Worm (Caenorhabditis elegans) whole organism, L2 larva: ENCODE measurements around the gene skr-4.

Experiments
- R02D3.7 ChIP-seq: fragments of 150-350 bp; optimal IDR thresholded peaks from 2 replicates; lab custom pipeline; 2014; ENCODE audit warnings: missing biosample characterization, missing genetic modification characterization
- elt-3 ChIP-seq: sonication (generic microtip); optimal IDR thresholded peaks from 2 replicates; lab custom pipeline; 2017; ENCODE audit warnings: missing biosample characterization, missing genetic modification characterization
- mdl-1 ChIP-seq, 2 experiments: fragments of 150-350 bp in 1 of 2; sonication (generic microtip) in 1 of 2; optimal IDR thresholded peaks; 2 replicates each; lab custom pipeline; 2017; ENCODE audit warnings: missing biosample characterization in 2 of 2, missing genetic modification characterization in 2 of 2
- skn-1 ChIP-seq: sonication (generic microtip); optimal IDR thresholded peaks from 2 replicates; lab custom pipeline; 2017; ENCODE audit warnings: missing biosample characterization, missing genetic modification characterization
- snpc-4 ChIP-seq: fragments of 150-350 bp; optimal IDR thresholded peaks from 2 replicates; lab custom pipeline; 2014; ENCODE audit warnings: missing biosample characterization, missing genetic modification characterization

- TF ChIP-seq snpc-4 (tag; lab: Kevin White, UChicago) (no peak), elt-3 (no peak), skn-1 (tag; lab: Kevin White, UChicago) (no peak), R02D3.7 (tag; lab: Kevin White, UChicago) (no peak), mdl-1 (tag; optimal IDR thresholded peaks at IDR 0.05; lab: Kevin White, UChicago) (no peak)
These were observed 19.2 kb upstream of the skr-4 start for ce11 chrV:19904790-19905189.
